Worm (Caenorhabditis elegans): ENCODE data around the gene adt-1.

adt-1 gene

DNA sequence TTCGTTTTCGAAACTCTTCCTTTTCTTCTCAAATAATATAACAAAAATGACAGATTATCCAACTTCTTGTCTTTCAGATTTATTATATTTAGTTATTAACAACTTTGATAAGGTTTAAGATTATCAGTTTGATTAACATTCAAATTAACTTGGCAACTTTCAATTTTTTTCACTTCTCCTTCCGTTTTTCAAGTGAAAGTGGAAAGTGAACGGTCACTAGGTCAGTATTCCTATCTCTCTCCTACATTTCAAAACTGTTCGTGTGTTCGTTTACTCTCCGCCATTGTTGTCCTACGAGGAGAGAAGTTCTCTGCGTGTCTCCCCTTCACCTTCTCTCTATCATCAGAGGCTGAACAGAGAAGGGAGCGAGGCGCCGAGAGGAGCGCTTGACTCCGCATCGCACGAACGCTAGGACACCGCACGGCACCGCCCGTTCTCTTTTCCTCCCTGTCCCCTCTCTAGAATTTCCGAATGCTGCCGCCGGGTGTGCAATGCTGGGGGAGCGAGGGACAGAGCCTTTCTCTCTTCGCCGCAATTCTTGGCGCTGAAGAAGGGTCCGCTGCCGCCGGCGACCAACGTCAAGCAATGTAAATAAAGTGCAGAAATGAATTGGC lies 22.1 kb upstream of the adt-1 start (continued):
- TF ChIP-seq bed-2 (GFP tag; IDR thresholded peaks at IDR 0.05) (no peak), nhr-80 (tag; optimal IDR thresholded peaks at IDR 0.05) (peak; percentile 5), nfya-2 (GFP tag; IDR thresholded peaks at IDR 0.05) (no peak), cebp-2 (GFP tag; IDR thresholded peaks at IDR 0.05) (no peak), rcor-1 (GFP tag; IDR thresholded peaks at IDR 0.05) (peak; percentile 57; the same call in 1 of the 2 replicates), hmg-20 (GFP tag; IDR thresholded peaks at IDR 0.05) (no peak), snpc-1.3 (tag; optimal IDR thresholded peaks at IDR 0.05; ENCODE audit: insufficient read depth) (no peak), let-526 (GFP tag; IDR thresholded peaks at IDR 0.05) (no peak), madf-10 (tag; optimal IDR thresholded peaks at IDR 0.05) (peak; percentile 63), him-1 (tag; optimal IDR thresholded peaks at IDR 0.05) (no peak), unc-62 (GFP tag; optimal IDR thresholded peaks at IDR 0.05) (no peak), nhr-179 (tag; optimal IDR thresholded peaks at IDR 0.05) (no peak), nhr-120 (GFP tag; IDR thresholded peaks at IDR 0.05) (no peak), nhr-27 (tag; optimal IDR thresholded peaks at IDR 0.05) (no peak), somi-1 (GFP tag; optimal IDR thresholded peaks at IDR 0.05) (no peak), egrh-3 (GFP tag; IDR thresholded peaks at IDR 0.05) (peak; percentile 83; the same call in 1 of the 2 replicates), egl-44 (GFP tag; IDR thresholded peaks at IDR 0.05) (no peak), dox-1 (GFP tag; IDR thresholded peaks at IDR 0.05) (no peak), xnd-1 (tag; optimal IDR thresholded peaks at IDR 0.05) (no peak), C17E4.6 (GFP tag; IDR thresholded peaks at IDR 0.05) (no peak), mes-4 (tag; optimal IDR thresholded peaks at IDR 0.05) (no peak), F39B2.1 (GFP tag; IDR thresholded peaks at IDR 0.05) (no peak), rpc-1 (optimal IDR thresholded peaks at IDR 0.05) (no peak), rpc-1 (tag; optimal IDR thresholded peaks at IDR 0.05) (no peak), ceh-27 (GFP tag; optimal IDR thresholded peaks at IDR 0.05) (peak; percentile 44), F10E7.11 (tag; optimal IDR thresholded peaks at IDR 0.05) (no peak), F33H1.4 (GFP tag; IDR thresholded peaks at IDR 0.05) (no peak), mel-28 (tag; optimal IDR thresholded peaks at IDR 0.05; ENCODE audit: borderline replicate concordance) (no peak), efl-1 (GFP tag; optimal IDR thresholded peaks at IDR 0.05) (no peak), aptf-3 (GFP tag; IDR thresholded peaks at IDR 0.05) (no peak), madf-3 (GFP tag; IDR thresholded peaks at IDR 0.05) (0 out of 2 replicates have a peak, but pooled peaks have one; percentile 70), T26A5.8 (tag; optimal IDR thresholded peaks at IDR 0.05) (no peak), lin-26 (GFP tag; IDR thresholded peaks at IDR 0.05) (no peak), tbx-9 (tag; optimal IDR thresholded peaks at IDR 0.05; ENCODE audit: borderline replicate concordance) (no peak), F57C9.4 (tag; optimal IDR thresholded peaks at IDR 0.05) (no peak), nhr-90 (tag; optimal IDR thresholded peaks at IDR 0.05) (no peak), Y79H2A.3 (GFP tag; conservative IDR thresholded peaks at IDR 0.05) (no peak)

DNA sequence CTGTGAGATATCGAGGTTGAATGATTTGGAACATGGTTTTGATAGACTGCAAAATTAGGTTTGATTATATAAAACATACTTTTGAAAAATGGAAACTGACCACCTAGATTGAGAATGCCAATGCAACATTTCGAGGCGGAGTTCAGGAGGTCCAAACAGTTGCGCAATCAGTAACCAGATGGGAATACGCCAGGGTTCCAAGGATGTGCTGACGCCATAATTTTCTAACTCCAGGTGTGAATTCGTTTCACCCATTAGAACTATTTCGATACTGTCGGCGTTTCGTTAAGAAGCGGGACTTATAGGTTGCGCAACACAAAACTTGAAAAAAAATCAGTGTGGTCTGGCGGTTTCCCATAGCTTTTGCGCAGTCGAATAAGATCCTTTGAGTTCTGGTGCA lies 18.8 kb upstream of the adt-1 start, which contains the start of gene C02B4.3:
C02B4.3 (minus strand) TSS at position 34 of the 400 bp plus-strand sequence.
- TF ChIP-seq gei-17 (GFP tag; optimal IDR thresholded peaks at IDR 0.05) (no peak), chd-7 (tag; optimal IDR thresholded peaks at IDR 0.05) (no peak), K12H6.12 (tag; optimal IDR thresholded peaks at IDR 0.05) (no peak), madf-8 (GFP tag; conservative IDR thresholded peaks at IDR 0.05) (no peak)
